Worm (Caenorhabditis elegans) whole organism, midembryonic: ENCODE data around the gene srbc-57.

ENCODE experiments used
- cog-1 ChIP-seq: sonication (generic microtip); optimal IDR thresholded peaks from 2 replicates; lab custom pipeline; 2016; ENCODE audit warnings: missing genetic modification characterization, missing compliant biosample characterization
- flt-1 ChIP-seq: fragments of 200-800 bp; sonication (Bioruptor generic); IDR thresholded peaks from 2 replicates; pipeline ENCODE4 v1.3.6; 2022; ENCODE audit warnings: missing genetic modification characterization, missing compliant biosample characterization
- med-1 ChIP-seq: sonication (generic microtip); optimal IDR thresholded peaks from 2 replicates; lab custom pipeline; 2017; ENCODE audit warnings: missing genetic modification characterization, mild to moderate bottlenecking, missing compliant biosample characterization, antibody characterized with exemption, missing genetic modification reagents; ENCODE audit not compliant: insufficient read depth
- ref-1 ChIP-seq: fragments of 200-800 bp; sonication (Bioruptor generic); conservative IDR thresholded peaks from 2 replicates; pipeline ENCODE4 v1.3.6; 2022; ENCODE audit warnings: missing genetic modification reagents, missing genetic modification characterization, missing compliant biosample characterization
- tab-1 ChIP-seq: fragments of 200-800 bp; sonication (Bioruptor generic); IDR thresholded peaks from 2 replicates; pipeline ENCODE4 v1.3.6; 2022; ENCODE audit warnings: missing genetic modification characterization, missing compliant biosample characterization
- ztf-29 ChIP-seq: fragments of 200-800 bp; sonication (Bioruptor generic); IDR thresholded peaks from 2 replicates; pipeline ENCODE4 v1.3.6; 2022; ENCODE audit warnings: missing genetic modification reagents, missing genetic modification characterization, missing compliant biosample characterization

DNA sequence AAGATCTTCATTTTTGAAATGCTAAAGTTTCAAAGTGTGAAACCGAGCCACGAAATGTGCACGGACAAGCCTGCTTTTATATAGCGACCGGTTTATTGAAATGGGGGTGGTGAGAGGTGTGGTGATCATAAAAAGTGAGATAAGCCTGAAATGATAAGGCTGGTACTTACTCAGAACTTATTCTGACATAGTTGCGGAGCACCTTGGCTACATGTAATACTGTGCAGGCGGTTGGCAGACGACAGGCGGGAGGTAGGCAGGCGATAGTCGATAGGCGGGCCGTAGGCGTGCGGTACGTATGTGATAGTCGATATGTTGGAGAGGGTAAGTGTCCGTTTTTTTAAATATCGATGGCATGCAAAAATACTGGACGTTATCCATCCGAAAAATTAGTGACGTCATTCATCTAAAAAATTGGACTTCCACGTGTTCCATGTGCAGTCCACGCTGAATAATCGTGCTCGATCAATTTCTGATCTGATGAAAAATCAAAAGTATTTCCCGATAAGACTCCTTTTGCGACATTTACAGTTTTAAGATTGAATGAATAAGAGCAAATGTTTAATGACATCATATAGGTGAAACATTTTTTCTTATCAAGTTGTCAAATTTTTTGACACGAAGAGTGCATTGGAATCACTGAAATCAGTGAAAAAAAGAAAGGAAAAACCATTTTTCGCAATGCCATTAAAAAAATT is 50.6 kb downstream of the srbc-57 start, which contains the start of gene irg-8:
- no peak for TF ChIP-seq ztf-29 (GFP tag; lab: Robert Waterston, UW)
- TF ChIP-seq flt-1 (GFP tag; lab: Robert Waterston, UW), result no peak
- no peak for TF ChIP-seq ref-1 (GFP tag; lab: Robert Waterston, UW)
- no peak for TF ChIP-seq tab-1 (GFP tag; lab: Robert Waterston, UW)
- no peak for TF ChIP-seq med-1 (GFP tag; lab: Kevin White, UChicago)
- TF ChIP-seq cog-1 (tag; lab: Kevin White, UChicago), result no peak
